Worm (Caenorhabditis elegans): ENCODE measurements around the gene B0496.1.

Gene B0496.1

DNA sequence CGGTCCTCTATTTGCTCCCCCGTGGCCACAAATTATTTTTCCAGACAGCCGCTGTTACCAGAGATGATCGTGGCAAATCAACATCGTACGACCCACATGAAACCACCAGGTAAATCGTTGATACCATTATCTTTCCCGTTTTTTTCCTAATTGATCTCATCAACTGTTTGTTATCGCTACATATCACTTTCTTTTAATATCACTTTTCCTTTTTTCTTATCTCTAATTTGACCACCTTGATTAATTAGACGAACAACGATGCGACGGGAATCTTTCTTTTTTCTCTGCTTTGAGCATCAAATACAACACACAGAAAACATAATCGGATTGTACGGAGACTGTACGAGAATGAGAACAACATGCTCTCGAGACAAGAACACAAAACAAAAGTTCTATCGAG, 5.9 kb upstream of the B0496.1 start:
- TF ChIP-seq unc-130 (GFP tag; optimal IDR thresholded peaks at IDR 0.05): no peak
- no peak for TF ChIP-seq dox-1 (GFP tag; IDR thresholded peaks at IDR 0.05)
- TF ChIP-seq athp-1 (tag; optimal IDR thresholded peaks at IDR 0.05): no peak
- TF ChIP-seq mel-28 (tag; optimal IDR thresholded peaks at IDR 0.05; ENCODE audit: borderline replicate concordance): no peak

DNA sequence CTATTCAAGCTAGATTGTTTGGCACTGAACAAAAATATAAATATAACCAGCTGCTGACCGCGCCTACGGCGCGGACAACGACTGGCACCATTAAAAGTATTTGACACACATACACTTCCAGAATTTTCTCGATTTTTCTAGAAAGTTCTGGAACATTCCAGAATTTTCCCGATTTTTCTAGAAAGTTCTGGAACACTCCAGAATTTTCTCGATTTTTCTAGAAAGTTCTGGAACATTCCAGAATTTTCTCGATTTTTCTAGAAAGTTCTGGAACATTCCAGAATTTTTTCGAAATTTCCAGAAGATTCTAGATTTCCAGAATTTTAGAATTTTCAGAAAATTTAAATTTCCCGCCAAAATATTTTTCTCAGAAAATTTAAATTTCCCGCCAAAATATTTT, 5.1 kb upstream of the B0496.1 start:
- peak; percentile 90 for TF ChIP-seq dox-1 (GFP tag; IDR thresholded peaks at IDR 0.05)
- TF ChIP-seq Y79H2A.3 (GFP tag; conservative IDR thresholded peaks at IDR 0.05): 0 out of 2 replicates have a peak, but pooled peaks have one; percentile 38
- TF ChIP-seq Y53G8AR.9 (GFP tag; conservative IDR thresholded peaks at IDR 0.05): peak; percentile 71; the same call in 1 of the 2 replicates
- TF ChIP-seq ekl-4 (GFP tag; IDR thresholded peaks at IDR 0.05): peak; percentile 64
- 0 out of 2 replicates have a peak, but pooled peaks have one; percentile 30 for TF ChIP-seq lin-26 (GFP tag; IDR thresholded peaks at IDR 0.05)
- peak; percentile 90 for TF ChIP-seq madf-3 (GFP tag; IDR thresholded peaks at IDR 0.05)
- TF ChIP-seq hsf-1 (GFP tag; IDR thresholded peaks at IDR 0.05): peak; percentile 99
- TF ChIP-seq egl-18 (GFP tag; IDR thresholded peaks at IDR 0.05): peak; percentile 71; the same call in 1 of the 2 replicates
- peak; percentile 20; the same call in 1 of the 2 replicates for TF ChIP-seq B0019.2 (GFP tag; conservative IDR thresholded peaks at IDR 0.05)
- TF ChIP-seq F39B2.1 (GFP tag; IDR thresholded peaks at IDR 0.05): 0 out of 2 replicates have a peak, but pooled peaks have one; percentile 17
- TF ChIP-seq madf-6 (GFP tag; IDR thresholded peaks at IDR 0.05): peak; percentile 69; the same call in 1 of the 2 replicates
- peak; percentile 86; the same call in 1 of the 2 replicates for TF ChIP-seq ceh-40 (GFP tag; IDR thresholded peaks at IDR 0.05)
- TF ChIP-seq ceh-100 (GFP tag; IDR thresholded peaks at IDR 0.05): peak; percentile 61
- TF ChIP-seq egrh-3 (GFP tag; IDR thresholded peaks at IDR 0.05): peak; percentile 38; the same call in 1 of the 2 replicates
- peak; percentile 38; the same call in 1 of the 2 replicates for TF ChIP-seq D2030.7 (GFP tag; IDR thresholded peaks at IDR 0.05)
- 0 out of 2 replicates have a peak, but pooled peaks have one; percentile 62 for TF ChIP-seq ceh-58 (GFP tag; IDR thresholded peaks at IDR 0.05)
- TF ChIP-seq Y95B8A.8 (GFP tag; IDR thresholded peaks at IDR 0.05): 0 out of 2 replicates have a peak, but pooled peaks have one; percentile 58
- TF ChIP-seq rcor-1 (GFP tag; IDR thresholded peaks at IDR 0.05): peak; percentile 58
- TF ChIP-seq pbrm-1 (GFP tag; IDR thresholded peaks at IDR 0.05): peak; percentile 93

DNA sequence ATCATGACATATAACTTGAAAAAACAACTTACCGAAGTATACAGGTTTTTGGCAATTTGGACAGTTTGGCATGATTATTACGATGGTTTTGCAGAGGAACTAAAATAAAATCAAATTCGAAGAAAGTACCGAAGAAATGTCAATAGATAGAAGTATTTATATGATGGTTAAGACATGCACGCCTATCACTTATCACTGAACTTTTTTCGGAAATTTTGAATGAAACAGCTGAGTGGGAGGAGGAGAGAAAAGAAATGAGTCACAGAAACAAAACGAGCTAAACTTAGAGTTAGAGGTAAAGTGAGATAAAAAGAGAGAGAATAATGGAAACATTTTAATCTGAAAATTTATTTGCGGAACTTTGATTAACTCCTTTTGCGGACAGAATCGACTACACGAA, 859 bp upstream of the B0496.1 start, which contains the start of gene valv-1:
Gene valv-1, minus strand, starts transcription at position 101 of the 400 bp plus-strand sequence.
- TF ChIP-seq nfya-1 (tag; optimal IDR thresholded peaks at IDR 0.05; ENCODE audit: borderline replicate concordance, insufficient read depth) (no peak), nhr-80 (tag; optimal IDR thresholded peaks at IDR 0.05) (peak; percentile 31)

- TF ChIP-seq dpff-1 (tag; optimal IDR thresholded peaks at IDR 0.05): no peak
- TF ChIP-seq unc-130 (GFP tag; optimal IDR thresholded peaks at IDR 0.05): no peak
- no peak for TF ChIP-seq madf-3 (GFP tag; IDR thresholded peaks at IDR 0.05)
- no peak for TF ChIP-seq die-1 (tag; optimal IDR thresholded peaks at IDR 0.05)
- TF ChIP-seq snpc-1.1 (tag; optimal IDR thresholded peaks at IDR 0.05; ENCODE audit: insufficient read depth): no peak
- no peak for TF ChIP-seq egl-18 (GFP tag; IDR thresholded peaks at IDR 0.05)
- TF ChIP-seq dpl-1 (GFP tag; optimal IDR thresholded peaks at IDR 0.05): no peak
- no peak for TF ChIP-seq nhr-27 (tag; optimal IDR thresholded peaks at IDR 0.05)
- TF ChIP-seq C06A6.2 (GFP tag; conservative IDR thresholded peaks at IDR 0.05): no peak
- no peak for TF ChIP-seq mel-28 (tag; optimal IDR thresholded peaks at IDR 0.05; ENCODE audit: borderline replicate concordance)
Observed at ce11 chrIV:7447556-7447955, 1.5 kb downstream of the B0496.1 start, which contains the start of gene B0496.2. Gene B0496.2 (plus strand): TSS chrIV:7447856.

ce11 chrIV:7451345-7451744, 5.2 kb downstream of the B0496.1 start, which contains the start of gene tes-1:
Gene tes-1 (minus strand): TSS chrIV:7451445.
- no peak for TF ChIP-seq die-1 (tag; optimal IDR thresholded peaks at IDR 0.05)

Data from whole organism, young adult.